Fruit fly (Drosophila melanogaster): ENCODE results near the gene Nep6.

dm6 chrX:12760466-12761133 lies 40.9 kb upstream of the Nep6 start, which contains the start of gene Paics:
- TF ChIP-seq h (optimal IDR thresholded peaks at IDR 0.05) (no peak), Sin3A (optimal IDR thresholded peaks at IDR 0.05) (no peak), psq (optimal IDR thresholded peaks at IDR 0.05) (no peak), Myc (optimal IDR thresholded peaks at IDR 0.05) (no peak), ttk (optimal IDR thresholded peaks at IDR 0.05) (no peak), insv (optimal IDR thresholded peaks at IDR 0.05) (no peak)

All from Kc167 (cell line).